Worm (Caenorhabditis elegans): ENCODE results near the gene grl-30.

DNA sequence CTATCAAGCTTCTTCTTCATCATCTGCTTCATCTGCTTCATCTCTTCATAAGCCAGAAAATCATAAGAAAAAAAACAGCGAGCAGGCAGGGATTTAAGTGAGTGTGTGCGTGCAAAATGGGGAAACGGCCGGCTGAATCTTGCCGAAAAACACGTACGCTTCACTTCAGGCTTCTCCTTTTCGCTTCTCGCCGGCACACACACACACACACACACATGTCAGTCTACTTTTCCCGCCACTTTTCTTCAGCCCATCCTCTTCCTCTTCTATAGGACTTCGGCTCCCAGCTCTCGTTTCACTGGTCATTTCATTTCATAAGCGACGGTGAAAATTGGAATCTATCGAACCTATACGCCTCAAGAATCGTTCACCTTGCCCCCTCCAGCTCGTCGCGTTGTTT, 23.2 kb downstream of the grl-30 start:
- TF ChIP-seq aha-1 (tag; optimal IDR thresholded peaks at IDR 0.05) (no peak), nhr-20 (tag; optimal IDR thresholded peaks at IDR 0.05) (no peak), tbx-2 (tag; optimal IDR thresholded peaks at IDR 0.05) (no peak), dpl-1 (GFP tag; optimal IDR thresholded peaks at IDR 0.05) (peak in 1 of 3 experiments; percentile 11), nhr-85 (tag) (no peak), lir-3 (tag; optimal IDR thresholded peaks at IDR 0.05; ENCODE audit: poor library complexity) (no peak), fos-1 (tag; optimal IDR thresholded peaks at IDR 0.05) (no peak), ets-5 (GFP tag; IDR thresholded peaks at IDR 0.05) (no peak), fkh-10 (GFP tag; optimal IDR thresholded peaks at IDR 0.05) (no peak), lin-35 (GFP tag; optimal IDR thresholded peaks at IDR 0.05) (no peak), aly-2 (tag; optimal IDR thresholded peaks at IDR 0.05) (no peak), snpc-4 (tag; optimal IDR thresholded peaks at IDR 0.05) (no peak), nhr-12 (tag; optimal IDR thresholded peaks at IDR 0.05) (no peak), sup-37 (GFP tag; optimal IDR thresholded peaks at IDR 0.05) (no peak)
